Fruit fly (Drosophila melanogaster) whole organism, wandering third instar larva: ENCODE data around the gene Tim17a1.

Experiments
- CG32264 ChIP-seq: fragments of 200-800 bp; sonication (Bioruptor generic); optimal IDR thresholded peaks from 2 replicates; lab custom pipeline; 2016; ENCODE audit warnings: missing biosample characterization, missing genetic modification characterization
- Hr78 ChIP-seq: fragments of >200 bp; optimal IDR thresholded peaks from 2 replicates; lab custom pipeline; 2017; ENCODE audit warnings: missing biosample characterization, missing genetic modification characterization
- Mio ChIP-seq: sonication (Bioruptor generic); optimal IDR thresholded peaks from 2 replicates; lab custom pipeline; 2016; ENCODE audit warnings: missing biosample characterization, missing genetic modification characterization
- N ChIP-seq: fragments of >200 bp; optimal IDR thresholded peaks from 2 replicates; lab custom pipeline; 2018; ENCODE audit warnings: missing biosample characterization, missing external identifiers, missing genetic modification characterization
- Vsx2 ChIP-seq: fragments of 200-300, 225-300 bp; sonication (Bioruptor generic); optimal IDR thresholded peaks from 2 replicates; lab custom pipeline; 2018; ENCODE audit warnings: missing biosample characterization, missing genetic modification characterization; ENCODE audit not compliant: partially characterized antibody
- dsf ChIP-seq: sonication (Bioruptor generic); optimal IDR thresholded peaks from 2 replicates; lab custom pipeline; 2016; ENCODE audit warnings: missing biosample characterization, missing genetic modification characterization, borderline replicate concordance
- ey ChIP-seq: fragments of 200-800 bp; sonication (Bioruptor generic); optimal IDR thresholded peaks from 2 replicates; lab custom pipeline; 2016; ENCODE audit warnings: missing biosample characterization, missing genetic modification characterization
- fru ChIP-seq: fragments of 200-800 bp; sonication (Bioruptor generic); optimal IDR thresholded peaks from 3 replicates; lab custom pipeline; 2016; ENCODE audit warnings: missing biosample characterization, mild to moderate bottlenecking, missing genetic modification characterization
- jim ChIP-seq: fragments of 175-275, 200-325 bp; sonication (Bioruptor generic); optimal IDR thresholded peaks from 2 replicates; lab custom pipeline; 2016; ENCODE audit warnings: missing biosample characterization, mild to moderate bottlenecking, missing genetic modification characterization
- pan ChIP-seq: fragments of >200 bp; optimal IDR thresholded peaks from 2 replicates; lab custom pipeline; 2017
- sv ChIP-seq: fragments of 200-800 bp; sonication (Bioruptor generic); optimal IDR thresholded peaks from 3 replicates; lab custom pipeline; 2016; ENCODE audit warnings: missing biosample characterization, missing genetic modification characterization
- usp ChIP-seq: fragments of >200 bp; optimal IDR thresholded peaks from 2 replicates; lab custom pipeline; 2017; ENCODE audit warnings: missing biosample characterization, missing genetic modification characterization

DNA sequence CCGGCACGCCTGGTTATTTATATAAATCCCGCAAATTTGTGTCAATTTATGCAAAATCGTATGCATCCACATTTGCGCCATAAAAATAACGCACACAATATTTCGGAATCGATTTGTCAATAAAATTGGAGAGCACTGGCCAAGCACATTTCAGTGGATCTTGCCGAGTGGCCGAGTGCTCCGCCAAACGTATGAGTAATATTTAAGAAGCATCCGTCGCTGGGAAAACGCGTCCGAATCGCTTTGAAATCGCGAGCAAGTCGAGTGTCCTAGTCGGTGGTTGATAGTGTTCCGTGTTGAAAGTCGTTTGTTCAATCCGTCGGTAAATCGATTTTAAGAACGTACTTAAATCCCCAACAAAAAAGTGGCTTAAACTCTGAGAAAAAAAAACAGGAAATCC lies 22.5 kb upstream of the Tim17a1 start, which contains the start of gene CG33098:
- TF ChIP-seq sv (GFP tag; lab: Kevin White, UChicago) (no peak), Hr78 (GFP tag; lab: Kevin White, UChicago) (no peak), Mio (GFP tag; lab: Kevin White, UChicago) (no peak), jim (GFP tag; lab: Kevin White, UChicago) (no peak), ey (no peak), usp (GFP tag; lab: Kevin White, UChicago) (no peak), N (GFP tag; lab: Kevin White, UChicago) (no peak), fru (no peak), pan (lab: Kevin White, UChicago) (no peak), Vsx2 (GFP tag; lab: Kevin White, UChicago) (no peak), dsf (no peak), CG32264 (no peak)
